Worm (Caenorhabditis elegans) whole organism, L1 larva: Measurements from ENCODE around the gene nduf-11.

Experiments
- C16A3.4 ChIP-seq: fragments of 150-350 bp; optimal IDR thresholded peaks from 2 replicates; lab custom pipeline; 2014; ENCODE audit warnings: missing biosample characterization, missing genetic modification characterization
- F16B12.6 ChIP-seq: fragments of 150-350 bp; optimal IDR thresholded peaks from 2 replicates; lab custom pipeline; 2014; ENCODE audit warnings: missing biosample characterization, missing genetic modification characterization
- Y116A8C.19 ChIP-seq: sonication (generic microtip); optimal IDR thresholded peaks from 2 replicates; lab custom pipeline; 2016; ENCODE audit warnings: missing compliant biosample characterization, missing genetic modification characterization, borderline replicate concordance
- alr-1 ChIP-seq: fragments of 200-800 bp; sonication (Bioruptor generic); optimal IDR thresholded peaks from 2 replicates; lab custom pipeline; 2018; ENCODE audit warnings: borderline replicate concordance, mild to moderate bottlenecking, missing genetic modification characterization, missing compliant biosample characterization
- ama-1 ChIP-seq: fragments of 150-350 bp; optimal IDR thresholded peaks from 2 replicates; lab custom pipeline; 2014
- ceh-63 ChIP-seq: fragments of 200-800 bp; sonication (Bioruptor generic); optimal IDR thresholded peaks from 2 replicates; lab custom pipeline; 2018; ENCODE audit warnings: mild to moderate bottlenecking, missing genetic modification characterization, missing compliant biosample characterization
- ceh-8 ChIP-seq: fragments of 200-800 bp; sonication (Bioruptor generic); optimal IDR thresholded peaks from 2 replicates; lab custom pipeline; 2018; ENCODE audit warnings: mild to moderate bottlenecking, missing genetic modification characterization, moderate library complexity, missing compliant biosample characterization
- ceh-82 ChIP-seq, 3 experiments: fragments of 150-350 bp in 1 of 3; sonication (generic microtip) in 2 of 3; optimal IDR thresholded peaks; 2 replicates each; lab custom pipeline; 2014 to 2017; ENCODE audit warnings: missing biosample characterization in 3 of 3, missing genetic modification characterization in 3 of 3
- ceh-90 ChIP-seq: sonication (generic microtip); optimal IDR thresholded peaks from 2 replicates; lab custom pipeline; 2016; ENCODE audit warnings: missing genetic modification characterization, missing compliant biosample characterization
- ces-1 ChIP-seq: fragments of 150-350 bp; optimal IDR thresholded peaks from 2 replicates; lab custom pipeline; 2014; ENCODE audit warnings: missing biosample characterization, missing genetic modification reagents, missing genetic modification characterization
- dpl-1 ChIP-seq, 3 experiments: fragments of 150-350 bp in 2 of 3; sonication (generic microtip) in 1 of 3; optimal IDR thresholded peaks; 2 replicates each; lab custom pipeline; 2014 to 2017; ENCODE audit warnings: missing biosample characterization in 3 of 3, missing genetic modification characterization in 3 of 3, missing genetic modification reagents in 3 of 3
- efl-1 ChIP-seq, 4 experiments: fragments of 150-350 bp; optimal IDR thresholded peaks in 3 of 4; peaks in 1 of 4; 1 replicate in 1 of 4; 2 replicates in 3 of 4; lab custom pipeline; 2014; ENCODE audit warnings: missing biosample characterization in 2 of 4, missing genetic modification characterization in 2 of 4, missing genetic modification reagents in 2 of 4
- egl-13 ChIP-seq: sonication (generic microtip); optimal IDR thresholded peaks from 2 replicates; lab custom pipeline; 2016; ENCODE audit warnings: missing genotype, missing genetic modification reagents, missing genetic modification characterization, missing compliant biosample characterization
- elt-2 ChIP-seq: sonication (generic microtip); optimal IDR thresholded peaks from 2 replicates; lab custom pipeline; 2016; ENCODE audit warnings: missing genetic modification characterization, mild to moderate bottlenecking, inconsistent platforms, missing compliant biosample characterization, missing genetic modification reagents
- ets-5 ChIP-seq: fragments of 200-800 bp; sonication (Bioruptor generic); IDR thresholded peaks from 2 replicates; pipeline ENCODE4 v1.3.6; 2022; ENCODE audit warnings: missing genetic modification characterization, missing compliant biosample characterization
- fkh-10 ChIP-seq: sonication (generic microtip); optimal IDR thresholded peaks from 2 replicates; lab custom pipeline; 2017; ENCODE audit warnings: missing biosample characterization, missing genetic modification reagents, missing genetic modification characterization
- fkh-8 ChIP-seq: sonication (generic microtip); optimal IDR thresholded peaks from 2 replicates; lab custom pipeline; 2016; ENCODE audit warnings: mild to moderate bottlenecking, missing genetic modification characterization, missing compliant biosample characterization
- hpl-2 ChIP-seq: fragments of 150-350 bp; optimal IDR thresholded peaks from 2 replicates; lab custom pipeline; 2014; ENCODE audit warnings: missing biosample characterization, missing genetic modification reagents, missing genetic modification characterization
- isw-1 ChIP-seq: fragments of 200-800 bp; sonication (Bioruptor generic); IDR thresholded peaks from 2 replicates; pipeline ENCODE4 v1.3.6; 2022; ENCODE audit warnings: missing genetic modification characterization, missing compliant biosample characterization
- jun-1 ChIP-seq: fragments of 150-350 bp; optimal IDR thresholded peaks from 2 replicates; lab custom pipeline; 2014; ENCODE audit warnings: missing biosample characterization, missing genetic modification reagents, missing genetic modification characterization
- lin-13 ChIP-seq: fragments of 150-350 bp; optimal IDR thresholded peaks from 2 replicates; lab custom pipeline; 2014; ENCODE audit warnings: missing biosample characterization, missing genetic modification reagents, missing genetic modification characterization
- lin-15B ChIP-seq: fragments of 150-350 bp; sonication (generic microtip); optimal IDR thresholded peaks from 3 replicates; lab custom pipeline; 2014; ENCODE audit warnings: missing biosample characterization, missing genetic modification characterization
- lin-35 ChIP-seq, 2 experiments: fragments of 150-350 bp; optimal IDR thresholded peaks; 2 replicates each; lab custom pipeline; 2014; ENCODE audit warnings: missing biosample characterization in 2 of 2, missing genetic modification characterization in 2 of 2, missing genetic modification reagents in 2 of 2
- lsy-2 ChIP-seq, 2 experiments: fragments of 150-350 bp; optimal IDR thresholded peaks; 2 replicates each; lab custom pipeline; 2014; ENCODE audit warnings: missing biosample characterization in 2 of 2, missing genetic modification characterization in 2 of 2
- mab-9 ChIP-seq: fragments of 200-800 bp; sonication (Bioruptor generic); IDR thresholded peaks from 2 replicates; pipeline ENCODE4 v1.3.6; 2022; ENCODE audit warnings: missing genetic modification reagents, missing genetic modification characterization, missing compliant biosample characterization
- mdl-1 ChIP-seq, 2 experiments: fragments of 150-350 bp; optimal IDR thresholded peaks; 2 replicates each; lab custom pipeline; 2014 to 2017; ENCODE audit warnings: missing biosample characterization in 2 of 2, missing genetic modification characterization in 2 of 2, inconsistent platforms in 1 of 2
- mep-1 ChIP-seq: fragments of 150-350 bp; optimal IDR thresholded peaks from 2 replicates; lab custom pipeline; 2014; ENCODE audit warnings: missing biosample characterization, missing genetic modification characterization
- nhr-11 ChIP-seq: fragments of 150-350 bp; optimal IDR thresholded peaks from 2 replicates; lab custom pipeline; 2014; ENCODE audit warnings: missing biosample characterization, missing genetic modification characterization
- nhr-12 ChIP-seq: sonication (generic microtip); optimal IDR thresholded peaks from 2 replicates; lab custom pipeline; 2017; ENCODE audit warnings: missing biosample characterization, missing genetic modification characterization
- nhr-19 ChIP-seq: fragments of 200-800 bp; sonication (Bioruptor generic); conservative IDR thresholded peaks from 2 replicates; pipeline ENCODE4 v1.3.6; 2022; ENCODE audit warnings: missing genetic modification characterization, missing compliant biosample characterization
- nhr-20 ChIP-seq: sonication (generic microtip); optimal IDR thresholded peaks from 2 replicates; lab custom pipeline; 2016; ENCODE audit warnings: mild to moderate bottlenecking, missing genetic modification characterization, missing compliant biosample characterization
- nhr-28 ChIP-seq: fragments of 150-350 bp; optimal IDR thresholded peaks from 2 replicates; lab custom pipeline; 2014; ENCODE audit warnings: missing biosample characterization, missing genetic modification characterization
- nhr-47 ChIP-seq: sonication (generic microtip); optimal IDR thresholded peaks from 2 replicates; lab custom pipeline; 2016; ENCODE audit warnings: mild to moderate bottlenecking, missing genetic modification characterization, moderate library complexity, missing compliant biosample characterization
- nhr-71 ChIP-seq: sonication (generic microtip); optimal IDR thresholded peaks from 2 replicates; lab custom pipeline; 2016; ENCODE audit warnings: mild to moderate bottlenecking, missing genetic modification characterization, moderate library complexity, missing compliant biosample characterization
- nhr-85 ChIP-seq: sonication (generic microtip); peaks from one replicate; lab custom pipeline; 2016; ENCODE audit warnings: missing genetic modification characterization, inconsistent platforms, missing compliant biosample characterization
- rnt-1 ChIP-seq: sonication (generic microtip); optimal IDR thresholded peaks from 2 replicates; lab custom pipeline; 2016; ENCODE audit warnings: mild to moderate bottlenecking, missing genetic modification characterization, moderate library complexity, missing compliant biosample characterization
- snu-23 ChIP-seq: sonication (generic microtip); optimal IDR thresholded peaks from 2 replicates; lab custom pipeline; 2016; ENCODE audit warnings: missing genetic modification characterization, missing compliant biosample characterization
- swsn-7 ChIP-seq: sonication (generic microtip); optimal IDR thresholded peaks from 2 replicates; lab custom pipeline; 2016; ENCODE audit warnings: missing genetic modification characterization, missing compliant biosample characterization
- tbx-2 ChIP-seq: sonication (generic microtip); optimal IDR thresholded peaks from 2 replicates; lab custom pipeline; 2016; ENCODE audit warnings: missing genetic modification characterization, missing compliant biosample characterization
- tlp-1 ChIP-seq: fragments of 150-350 bp; optimal IDR thresholded peaks from 2 replicates; lab custom pipeline; 2014; ENCODE audit warnings: missing biosample characterization, missing genetic modification characterization
- unc-130 ChIP-seq: fragments of 150-350 bp; optimal IDR thresholded peaks from 2 replicates; lab custom pipeline; 2017; ENCODE audit warnings: missing biosample characterization, missing genetic modification characterization, inconsistent platforms
- unc-30 ChIP-seq: sonication (generic microtip); optimal IDR thresholded peaks from 2 replicates; lab custom pipeline; 2017; ENCODE audit warnings: missing biosample characterization, missing genetic modification characterization
- vab-15 ChIP-seq: sonication (generic microtip); optimal IDR thresholded peaks from 2 replicates; lab custom pipeline; 2017; ENCODE audit warnings: missing genotype, mild to moderate bottlenecking, missing genetic modification characterization, missing compliant biosample characterization
- zip-4 ChIP-seq: fragments of 200-800 bp; sonication (Bioruptor generic); optimal IDR thresholded peaks from 2 replicates; lab custom pipeline; 2018; ENCODE audit warnings: mild to moderate bottlenecking, missing genetic modification characterization, moderate library complexity, missing compliant biosample characterization
- ztf-4 ChIP-seq: fragments of 150-350 bp; optimal IDR thresholded peaks from 2 replicates; lab custom pipeline; 2014; ENCODE audit warnings: missing biosample characterization, missing genetic modification characterization

nduf-11 gene

DNA sequence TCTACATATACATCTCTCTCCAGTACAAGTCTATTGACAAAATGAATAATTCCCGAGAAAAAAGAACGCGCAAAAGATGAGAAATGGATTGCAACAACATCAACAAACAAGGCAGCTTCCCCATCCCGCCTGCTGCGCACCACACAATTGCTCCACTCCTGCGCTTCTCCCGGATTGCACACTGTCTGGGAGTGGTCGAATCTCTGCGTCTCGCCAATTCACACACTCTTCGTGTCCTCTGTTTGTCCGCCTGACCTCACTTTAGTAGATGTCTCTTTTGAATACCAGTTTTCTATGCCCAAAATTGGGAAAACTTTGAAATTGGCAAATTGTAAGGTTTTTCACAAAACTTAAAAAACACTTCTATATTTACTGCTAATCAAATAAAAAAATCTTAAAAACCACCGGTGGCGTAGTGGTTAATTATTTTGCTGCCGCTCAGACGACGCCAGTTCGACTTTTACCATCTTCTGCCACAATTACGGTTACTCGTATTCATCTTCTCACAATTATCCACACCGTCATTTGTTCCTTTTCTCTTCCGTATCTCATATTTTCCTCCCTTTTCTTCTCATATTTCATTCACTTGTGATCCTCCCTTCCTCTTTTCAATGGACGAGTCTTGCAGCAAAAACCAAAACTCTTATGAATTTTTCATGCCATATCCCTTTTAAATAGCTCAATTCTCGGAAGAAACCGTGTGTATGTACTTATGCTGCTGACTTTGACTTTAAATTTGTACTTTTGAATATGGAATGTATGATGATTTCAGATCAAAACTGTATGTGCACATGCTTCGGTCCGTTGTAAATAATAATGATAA, 39.6 kb downstream of the nduf-11 start, which contains the start of gene rsf-1 (continued):
- no peak for TF ChIP-seq zip-4
- TF ChIP-seq dpl-1 (GFP tag; optimal IDR thresholded peaks at IDR 0.05; lab: Kevin White, UChicago), result peak in 1 of 3 experiments; percentile 4
- no peak for TF ChIP-seq nhr-19
- no peak for TF ChIP-seq ceh-90 (tag; lab: Kevin White, UChicago)
- no peak for TF ChIP-seq mab-9 (GFP tag; lab: Robert Waterston, UW)
- TF ChIP-seq isw-1 (GFP tag; lab: Robert Waterston, UW), result no peak

DNA sequence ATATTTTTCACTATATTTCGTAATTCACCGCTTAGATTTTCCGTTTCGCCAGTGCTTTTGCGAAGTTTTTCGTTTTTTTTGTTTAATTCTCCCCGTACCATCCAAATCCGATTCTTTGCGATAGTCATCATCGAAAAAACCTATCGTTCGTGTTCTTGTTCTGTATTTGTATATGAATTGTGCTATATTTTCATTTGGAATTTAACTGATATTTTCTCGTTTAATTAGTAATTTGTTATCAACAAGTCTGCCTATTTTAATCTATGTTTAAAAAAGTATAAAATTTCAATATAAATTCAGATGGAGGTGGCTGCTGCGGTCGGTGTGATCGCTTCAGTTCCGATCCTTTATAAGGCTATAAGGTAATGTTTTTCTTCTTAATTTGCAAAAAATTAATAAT, 42.8 kb downstream of the nduf-11 start, which contains the start of gene samp-1:
Gene samp-1, plus strand, starts transcription at position 301 of the 400 bp plus-strand sequence.
- TF ChIP-seq tlp-1 (no peak), lin-13 (no peak), fkh-10 (GFP tag; lab: Kevin White, UChicago) (no peak), hpl-2 (no peak), alr-1 (no peak), lin-15B (tag; lab: Kevin White, UChicago) (no peak), egl-13 (tag; lab: Kevin White, UChicago) (no peak), nhr-12 (tag; lab: Kevin White, UChicago) (no peak), tbx-2 (tag; lab: Kevin White, UChicago) (no peak), dpl-1 (GFP tag; optimal IDR thresholded peaks at IDR 0.05; lab: Kevin White, UChicago) (no peak), Y116A8C.19 (no peak), ztf-4 (no peak), ama-1 (no peak), ces-1 (GFP tag; lab: Kevin White, UChicago) (no peak), unc-130 (tag; lab: Kevin White, UChicago) (no peak), nhr-11 (no peak), swsn-7 (tag; lab: Kevin White, UChicago) (no peak), ceh-90 (tag; lab: Kevin White, UChicago) (no peak), vab-15 (no peak), F16B12.6 (no peak)

DNA sequence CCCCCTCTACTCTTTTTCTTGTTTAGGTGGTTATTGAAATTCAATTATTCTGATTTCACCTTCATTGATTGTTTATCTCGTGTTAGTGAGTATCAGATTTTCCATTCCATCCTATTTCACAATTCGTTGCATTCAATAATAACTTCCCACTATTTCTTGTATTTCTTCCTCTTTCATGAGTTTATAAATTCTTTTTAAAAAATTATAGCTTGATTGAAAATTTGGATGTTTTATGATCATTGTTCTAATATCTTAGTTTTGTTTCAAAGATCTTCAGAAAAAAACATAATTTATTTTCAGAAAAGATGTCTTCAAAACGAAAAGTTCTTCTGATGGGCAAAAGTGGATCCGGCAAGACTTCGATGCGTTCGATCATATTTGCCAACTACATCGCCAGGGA, 44.4 kb downstream of the nduf-11 start, which contains the start of gene raga-1:
Gene raga-1, plus strand, starts transcription at position 301 of the 400 bp plus-strand sequence.
- no peak for TF ChIP-seq ets-5 (GFP tag; lab: Robert Waterston, UW)
- no peak for TF ChIP-seq elt-2 (tag; lab: Kevin White, UChicago)

- no peak for TF ChIP-seq ceh-90 (tag; lab: Kevin White, UChicago)
- TF ChIP-seq lin-35 (GFP tag; optimal IDR thresholded peaks at IDR 0.05; lab: Kevin White, UChicago), result peak; percentile 25 to 58
- TF ChIP-seq F16B12.6, result peak; percentile 87
- no peak for TF ChIP-seq ets-5 (GFP tag; lab: Robert Waterston, UW)
- peak; percentile 35 for TF ChIP-seq rnt-1 (tag; lab: Kevin White, UChicago)
- peak in 1 of 2 experiments; percentile 7 for TF ChIP-seq mdl-1 (tag; optimal IDR thresholded peaks at IDR 0.05; lab: Kevin White, UChicago)
- TF ChIP-seq nhr-85 (tag; lab: Kevin White, UChicago), result peak; percentile 31
- no peak for TF ChIP-seq ceh-8 (GFP tag; lab: Kevin White, UChicago)
- peak in 2 of 3 experiments; percentile 47 to 57 for TF ChIP-seq dpl-1 (GFP tag; optimal IDR thresholded peaks at IDR 0.05; lab: Kevin White, UChicago)
- TF ChIP-seq fkh-8 (tag; lab: Kevin White, UChicago), result no peak
- TF ChIP-seq snu-23, result peak; percentile 37
- no peak for TF ChIP-seq ces-1 (GFP tag; lab: Kevin White, UChicago)
- TF ChIP-seq lin-15B (tag; lab: Kevin White, UChicago), result no peak
- peak; percentile 48 to 58 for TF ChIP-seq efl-1 (optimal IDR thresholded peaks at IDR 0.05; lab: Kevin White, UChicago)
- TF ChIP-seq efl-1 (GFP tag; optimal IDR thresholded peaks at IDR 0.05 in 1 of 2; lab: Kevin White, UChicago), result peak; percentile 38 to 94
- peak; percentile 12 for TF ChIP-seq nhr-47 (tag; lab: Kevin White, UChicago)
- TF ChIP-seq mep-1 (tag; lab: Kevin White, UChicago), result peak; percentile 6
- TF ChIP-seq unc-30 (tag; lab: Kevin White, UChicago), result no peak
- TF ChIP-seq nhr-71 (tag; lab: Kevin White, UChicago), result peak; percentile 19
- no peak for TF ChIP-seq C16A3.4 (tag; lab: Kevin White, UChicago)
- TF ChIP-seq jun-1 (tag; lab: Kevin White, UChicago), result no peak
- peak; percentile 44 for TF ChIP-seq nhr-20 (tag; lab: Kevin White, UChicago)
- peak; percentile 33 to 41 for TF ChIP-seq lsy-2 (tag; optimal IDR thresholded peaks at IDR 0.05; lab: Kevin White, UChicago)
- peak in 1 of 3 experiments; percentile 52 for TF ChIP-seq ceh-82 (tag; optimal IDR thresholded peaks at IDR 0.05; lab: Kevin White, UChicago)
- no peak for TF ChIP-seq elt-2 (tag; lab: Kevin White, UChicago)
- no peak for TF ChIP-seq ceh-63 (GFP tag; lab: Kevin White, UChicago)
- TF ChIP-seq nhr-28 (tag; lab: Kevin White, UChicago), result no peak
- no peak for TF ChIP-seq zip-4
Measured at ce11 chrII:11297217-11297738, 48.1 kb downstream of the nduf-11 start, which contains the start of gene saps-1. saps-1 (plus strand) TSS chrII:11297688.
